Fruit fly (Drosophila melanogaster) whole organism, embryonic: ENCODE results near the gene Tti1.

Source experiments
- BtbVII ChIP-seq: fragments of 200-800 bp; sonication (Bioruptor generic); optimal IDR thresholded peaks from 3 replicates; lab custom pipeline; 2017; ENCODE audit warnings: missing biosample characterization, mild to moderate bottlenecking, missing genetic modification characterization
- CG10147 ChIP-seq: fragments of 200-800 bp; sonication (Bioruptor generic); optimal IDR thresholded peaks from 2 replicates; lab custom pipeline; 2019; ENCODE audit warnings: missing biosample characterization, mild to moderate bottlenecking, missing genetic modification characterization, moderate library complexity
- CG10274 ChIP-seq: fragments of 200-800 bp; sonication (Bioruptor generic); optimal IDR thresholded peaks from 3 replicates; lab custom pipeline; 2017; ENCODE audit warnings: missing biosample characterization, mild to moderate bottlenecking, missing genetic modification characterization
- CG10321 ChIP-seq: fragments of 200-800 bp; sonication (Bioruptor generic); IDR thresholded peaks from 2 replicates; pipeline ENCODE4 v1.3.6; 2022; ENCODE audit warnings: missing biosample characterization, missing genetic modification characterization
- CG11456 ChIP-seq: fragments of 200-800 bp; sonication (Bioruptor generic); IDR thresholded peaks from 3 replicates; pipeline ENCODE4 v1.3.6; 2022; ENCODE audit warnings: missing biosample characterization, missing genetic modification characterization
- CG12104 ChIP-seq: fragments of 200-800 bp; sonication (Bioruptor generic); optimal IDR thresholded peaks from 3 replicates; lab custom pipeline; 2016; ENCODE audit warnings: missing biosample characterization, missing genetic modification characterization
- CG12155 ChIP-seq: fragments of 200-800 bp; sonication (Bioruptor generic); optimal IDR thresholded peaks from 3 replicates; lab custom pipeline; 2016; ENCODE audit warnings: missing biosample characterization, missing genetic modification characterization
- CG1233 ChIP-seq: fragments of 200-800 bp; sonication (Bioruptor generic); optimal IDR thresholded peaks from 4 replicates; lab custom pipeline; 2018; ENCODE audit warnings: missing biosample characterization, mild to moderate bottlenecking, missing genetic modification characterization
- CG12659 ChIP-seq: fragments of 200-800 bp; sonication (Bioruptor generic); optimal IDR thresholded peaks from 3 replicates; lab custom pipeline; 2017; ENCODE audit warnings: mild to moderate bottlenecking, missing biosample characterization, missing genetic modification reagents, missing genetic modification characterization
- CG15479 ChIP-seq: fragments of 200-800 bp; sonication (Bioruptor generic); optimal IDR thresholded peaks from 3 replicates; lab custom pipeline; 2019; ENCODE audit warnings: missing biosample characterization, mild to moderate bottlenecking, missing genetic modification characterization, moderate library complexity
- CG17186 ChIP-seq: fragments of 200-800 bp; sonication (Bioruptor generic); optimal IDR thresholded peaks from 3 replicates; lab custom pipeline; 2017; ENCODE audit warnings: missing biosample characterization, missing genetic modification reagents, missing genetic modification characterization
- CG1832 ChIP-seq: fragments of 200-800 bp; sonication (Bioruptor generic); optimal IDR thresholded peaks from 2 replicates; lab custom pipeline; 2017; ENCODE audit warnings: missing biosample characterization, mild to moderate bottlenecking, missing genetic modification characterization, inconsistent platforms
- CG2712 ChIP-seq: fragments of 200-800 bp; optimal IDR thresholded peaks from 3 replicates; lab custom pipeline; 2019; ENCODE audit warnings: missing biosample characterization, mild to moderate bottlenecking, missing genetic modification characterization, moderate library complexity
- CG32767 ChIP-seq: fragments of 200-800 bp; sonication (Bioruptor generic); IDR thresholded peaks from 2 replicates; pipeline ENCODE4 v1.3.6; 2022; ENCODE audit warnings: missing biosample characterization, missing genetic modification characterization
- CG33213 ChIP-seq: fragments of 200-800 bp; sonication (Bioruptor generic); optimal IDR thresholded peaks from 3 replicates; lab custom pipeline; 2016; ENCODE audit warnings: missing biosample characterization, missing genetic modification characterization
- CG3995 ChIP-seq: fragments of 200-800 bp; sonication (Bioruptor generic); optimal IDR thresholded peaks from 3 replicates; lab custom pipeline; 2016; ENCODE audit warnings: missing biosample characterization, missing genetic modification characterization
- CG6765 ChIP-seq: fragments of 200-800 bp; sonication (Bioruptor generic); optimal IDR thresholded peaks from 3 replicates; lab custom pipeline; 2017; ENCODE audit warnings: missing biosample characterization, mild to moderate bottlenecking, missing genetic modification characterization
- CG6854 ChIP-seq: fragments of 200-800 bp; sonication (Bioruptor generic); optimal IDR thresholded peaks from 3 replicates; lab custom pipeline; 2017; ENCODE audit warnings: missing biosample characterization, mild to moderate bottlenecking, missing genetic modification characterization
- CG7357 ChIP-seq: fragments of 200-800 bp; sonication (Bioruptor generic); IDR thresholded peaks from 3 replicates; pipeline ENCODE4 v1.3.6; 2022; ENCODE audit warnings: missing biosample characterization, missing genetic modification characterization
- CG7372 ChIP-seq: fragments of 200-800 bp; sonication (Bioruptor generic); IDR thresholded peaks from 2 replicates; pipeline ENCODE4 v1.3.6; 2022; ENCODE audit warnings: missing biosample characterization, missing genetic modification characterization
- CG7928 ChIP-seq: fragments of 200-800 bp; sonication (Bioruptor generic); optimal IDR thresholded peaks from 2 replicates; lab custom pipeline; 2017; ENCODE audit warnings: missing biosample characterization, mild to moderate bottlenecking, missing genetic modification characterization
- CG7963 ChIP-seq: fragments of 200-800 bp; sonication (Bioruptor generic); IDR thresholded peaks from 3 replicates; pipeline ENCODE4 v1.3.6; 2022; ENCODE audit warnings: missing biosample characterization, missing genetic modification characterization; ENCODE audit not compliant: partially characterized antibody
- CG9609 ChIP-seq: fragments of 200-800 bp; sonication (Bioruptor generic); optimal IDR thresholded peaks from 3 replicates; lab custom pipeline; 2016; ENCODE audit warnings: missing biosample characterization, missing genetic modification characterization
- Chrac-16 ChIP-seq: fragments of 200-800 bp; sonication (Bioruptor generic); optimal IDR thresholded peaks from 3 replicates; lab custom pipeline; 2016; ENCODE audit warnings: missing biosample characterization, missing genetic modification characterization
- Dfd ChIP-seq, 2 experiments: fragments of >200 bp; optimal IDR thresholded peaks; 2 replicates each; lab custom pipeline; 2017; ENCODE audit warnings: missing biosample characterization in 2 of 2, missing genetic modification characterization in 2 of 2
- Elba2 ChIP-seq: fragments of 200-800 bp; sonication (Bioruptor generic); optimal IDR thresholded peaks from 3 replicates; lab custom pipeline; 2016; ENCODE audit warnings: missing biosample characterization, missing genetic modification characterization
- Fer2 ChIP-seq: fragments of 200-800 bp; sonication (Bioruptor generic); optimal IDR thresholded peaks from 2 replicates; lab custom pipeline; 2018; ENCODE audit warnings: missing biosample characterization, mild to moderate bottlenecking, missing genetic modification characterization, moderate library complexity
- HHEX ChIP-seq: fragments of 200-800 bp; sonication (Bioruptor generic); optimal IDR thresholded peaks from 3 replicates; lab custom pipeline; 2017; ENCODE audit warnings: missing biosample characterization, mild to moderate bottlenecking, missing genetic modification characterization, missing genetic modification reagents
- Hr39 ChIP-seq: fragments of >200 bp; optimal IDR thresholded peaks from 2 replicates; lab custom pipeline; 2017
- Hr51 ChIP-seq, 2 experiments: fragments of 200-800 bp; sonication (Bioruptor generic); optimal IDR thresholded peaks; 2 replicates in 1 of 2; 3 replicates in 1 of 2; lab custom pipeline; 2016 to 2018; ENCODE audit warnings: missing biosample characterization in 2 of 2, missing genetic modification characterization in 2 of 2, mild to moderate bottlenecking in 1 of 2, moderate library complexity in 1 of 2
- Side ChIP-seq: fragments of 200-800 bp; sonication (Bioruptor generic); optimal IDR thresholded peaks from 2 replicates; lab custom pipeline; 2016; ENCODE audit warnings: missing biosample characterization, missing genetic modification characterization
- br ChIP-seq: fragments of >200 bp; optimal IDR thresholded peaks from 2 replicates; lab custom pipeline; 2017
- cad ChIP-seq: fragments of >200 bp; optimal IDR thresholded peaks from 2 replicates; lab custom pipeline; 2017; ENCODE audit warnings: missing biosample characterization, missing genetic modification characterization
- ci ChIP-seq: fragments of 200-800 bp; sonication (Bioruptor generic); IDR thresholded peaks from 3 replicates; pipeline ENCODE4 v1.3.6; 2022; ENCODE audit warnings: missing biosample characterization, missing genetic modification characterization
- crc ChIP-seq: fragments of 200-800 bp; sonication (Bioruptor generic); optimal IDR thresholded peaks from 2 replicates; lab custom pipeline; 2016; ENCODE audit warnings: missing biosample characterization, missing genetic modification characterization
- croc ChIP-seq: fragments of 200-800 bp; sonication (Bioruptor generic); conservative IDR thresholded peaks from 3 replicates; pipeline ENCODE4 v1.3.6; 2022; ENCODE audit warnings: missing biosample characterization, missing genetic modification characterization
- crol ChIP-seq: fragments of 200-800 bp; sonication (Bioruptor generic); IDR thresholded peaks from 2 replicates; pipeline ENCODE4 v1.3.6; 2022; ENCODE audit warnings: missing biosample characterization, missing genetic modification characterization
- cwo ChIP-seq: fragments of 200-800 bp; sonication (Bioruptor generic); optimal IDR thresholded peaks from 3 replicates; lab custom pipeline; 2017; ENCODE audit warnings: missing biosample characterization, missing genetic modification characterization, mild to moderate bottlenecking, moderate library complexity, missing genetic modification reagents
- disco-r ChIP-seq: fragments of 200-800 bp; sonication (Bioruptor generic); optimal IDR thresholded peaks from 2 replicates; lab custom pipeline; 2016; ENCODE audit warnings: missing biosample characterization, missing genetic modification characterization
- ftz-f1 ChIP-seq: fragments of 200-800 bp; sonication (Bioruptor generic); optimal IDR thresholded peaks from 2 replicates; lab custom pipeline; 2016; ENCODE audit warnings: missing biosample characterization, missing genetic modification characterization
- gsb-n ChIP-seq: fragments of 200-800 bp; sonication (Bioruptor generic); optimal IDR thresholded peaks from 3 replicates; lab custom pipeline; 2018; ENCODE audit warnings: missing biosample characterization, mild to moderate bottlenecking, missing genetic modification characterization
- her ChIP-seq: fragments of 200-800 bp; sonication (Bioruptor generic); optimal IDR thresholded peaks from 2 replicates; lab custom pipeline; 2016; ENCODE audit warnings: missing biosample characterization, missing genetic modification characterization
- maf-S ChIP-seq: fragments of 200-800 bp; sonication (Bioruptor generic); optimal IDR thresholded peaks from 2 replicates; lab custom pipeline; 2016; ENCODE audit warnings: missing biosample characterization, missing genetic modification characterization
- oc ChIP-seq: fragments of 200-800 bp; sonication (Bioruptor generic); optimal IDR thresholded peaks from 2 replicates; lab custom pipeline; 2018; ENCODE audit warnings: missing biosample characterization, mild to moderate bottlenecking, missing genetic modification characterization, moderate library complexity
- pum ChIP-seq: fragments of 200-800 bp; sonication (Bioruptor generic); optimal IDR thresholded peaks from 2 replicates; lab custom pipeline; 2016; ENCODE audit warnings: missing biosample characterization, missing genetic modification characterization
- schlank ChIP-seq: fragments of 200-800 bp; sonication (Bioruptor generic); optimal IDR thresholded peaks from 2 replicates; lab custom pipeline; 2018; ENCODE audit warnings: missing biosample characterization, mild to moderate bottlenecking, missing genetic modification characterization
- sim ChIP-seq: fragments of 200-800 bp; sonication (Bioruptor generic); IDR thresholded peaks from 2 replicates; pipeline ENCODE4 v1.3.6; 2022; ENCODE audit warnings: missing biosample characterization, missing genetic modification characterization
- slou ChIP-seq: fragments of 200-800 bp; sonication (Bioruptor generic); optimal IDR thresholded peaks from 3 replicates; lab custom pipeline; 2016; ENCODE audit warnings: missing biosample characterization, missing genetic modification characterization
- sr ChIP-seq: fragments of 200-800 bp; sonication (Bioruptor generic); IDR thresholded peaks from 3 replicates; pipeline ENCODE4 v1.3.6; 2022; ENCODE audit warnings: missing biosample characterization, missing genetic modification characterization
- tll ChIP-seq, 2 experiments: fragments of 200-800 bp in 1 of 2; fragments of >200 bp in 1 of 2; sonication (Bioruptor generic) in 1 of 2; optimal IDR thresholded peaks; 2 replicates each; lab custom pipeline; 2017 to 2019; ENCODE audit warnings: missing biosample characterization in 2 of 2, missing genetic modification characterization in 2 of 2, mild to moderate bottlenecking in 1 of 2, moderate library complexity in 1 of 2
- tup ChIP-seq: fragments of 200-800 bp; sonication (Bioruptor generic); optimal IDR thresholded peaks from 2 replicates; lab custom pipeline; 2016; ENCODE audit warnings: missing biosample characterization, mild to moderate bottlenecking, missing genetic modification characterization, moderate library complexity

The Tti1 gene

DNA sequence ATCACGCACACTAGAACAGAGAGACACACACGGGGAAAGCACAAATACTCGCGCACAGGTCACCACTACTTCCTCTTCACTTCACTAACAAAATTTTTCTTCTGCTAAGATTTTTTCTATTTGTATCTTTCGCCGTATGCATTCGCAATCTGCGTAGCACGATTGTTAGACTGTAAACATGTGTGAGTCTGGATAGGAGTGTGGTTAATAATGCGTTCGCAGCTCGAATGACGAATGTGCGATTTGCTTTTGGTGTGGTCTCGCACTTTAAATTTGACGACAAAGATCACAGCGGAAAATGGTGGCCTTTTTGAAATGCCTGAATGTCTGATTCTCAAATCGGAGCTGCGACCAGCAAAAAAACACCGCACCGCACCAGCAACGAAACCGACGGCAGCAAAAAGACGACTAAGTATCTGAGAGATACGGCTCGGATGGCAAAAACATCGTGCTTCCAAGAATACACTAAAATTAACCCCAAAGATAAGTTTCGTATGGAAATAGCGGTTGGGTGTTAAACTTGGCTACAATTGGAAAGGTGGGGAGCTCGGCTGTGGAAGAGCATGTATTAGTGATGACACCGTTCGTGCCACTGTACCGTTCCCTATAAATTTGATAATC lies 49.4 kb downstream of the Tti1 start, which contains the start of gene Unc-115a (continued):
- peak; percentile 9 for TF ChIP-seq CG9609 (GFP tag; lab: Kevin White, UChicago)
- TF ChIP-seq CG12155 (GFP tag; lab: Kevin White, UChicago), result peak; percentile 35
- TF ChIP-seq CG3995 (GFP tag; lab: Kevin White, UChicago), result peak; percentile 49
- peak; percentile 44 for TF ChIP-seq Side
- TF ChIP-seq CG7928 (GFP tag; lab: Kevin White, UChicago), result no peak
- no peak for TF ChIP-seq CG11456 (GFP tag; lab: Robert Waterston, UW)
- no peak for TF ChIP-seq Hr39
- TF ChIP-seq schlank (tag; lab: Kevin White, UChicago), result peak; percentile 13
- no peak for TF ChIP-seq HHEX (GFP tag; lab: Kevin White, UChicago)
- no peak for TF ChIP-seq crc (GFP tag; lab: Kevin White, UChicago)
- peak; percentile 29 for TF ChIP-seq CG12104
- TF ChIP-seq Hr51 (GFP tag; optimal IDR thresholded peaks at IDR 0.05; lab: Kevin White, UChicago), result peak in 1 of 2 experiments; percentile 6
- TF ChIP-seq maf-S (GFP tag; lab: Kevin White, UChicago), result peak; percentile 31
- no peak for TF ChIP-seq cwo (GFP tag; lab: Kevin White, UChicago)
- TF ChIP-seq CG1832 (GFP tag; lab: Kevin White, UChicago), result no peak
- TF ChIP-seq CG2712, result peak; percentile 73
- peak; percentile 41 for TF ChIP-seq BtbVII (GFP tag; lab: Kevin White, UChicago)
- TF ChIP-seq CG7372 (GFP tag; lab: Robert Waterston, UW), result no peak
- peak; percentile 86 for TF ChIP-seq CG12659 (GFP tag; lab: Kevin White, UChicago)
- TF ChIP-seq CG10147 (GFP tag; lab: Kevin White, UChicago), result peak; percentile 60
- TF ChIP-seq CG1233 (GFP tag; lab: Kevin White, UChicago), result peak; percentile 5
- TF ChIP-seq her (GFP tag; lab: Kevin White, UChicago), result peak; percentile 60
- no peak for TF ChIP-seq Chrac-16 (GFP tag; lab: Kevin White, UChicago)
- TF ChIP-seq Elba2 (GFP tag; lab: Kevin White, UChicago), result peak; percentile 20
- TF ChIP-seq CG15479 (GFP tag; lab: Kevin White, UChicago), result peak; percentile 77
- peak; percentile 3 for TF ChIP-seq slou (GFP tag; lab: Kevin White, UChicago)
- TF ChIP-seq ftz-f1 (GFP tag; lab: Kevin White, UChicago), result peak; percentile 58
- TF ChIP-seq CG10274, result no peak
- TF ChIP-seq CG33213 (GFP tag; lab: Kevin White, UChicago), result peak; percentile 76
- no peak for TF ChIP-seq ci (GFP tag; lab: Robert Waterston, UW)
- no peak for TF ChIP-seq sim
- TF ChIP-seq CG6765 (GFP tag; lab: Kevin White, UChicago), result peak; percentile 19
- no peak for TF ChIP-seq CG10321 (GFP tag; lab: Robert Waterston, UW)
- no peak for TF ChIP-seq CG7963 (GFP tag; lab: Robert Waterston, UW)
- TF ChIP-seq cad (GFP tag; lab: Kevin White, UChicago), result no peak
- TF ChIP-seq Dfd (GFP tag; optimal IDR thresholded peaks at IDR 0.05; lab: Kevin White, UChicago), result no peak
- peak; percentile 6 for TF ChIP-seq pum (GFP tag; lab: Kevin White, UChicago)
- no peak for TF ChIP-seq sr (GFP tag; lab: Robert Waterston, UW)
- TF ChIP-seq CG17186, result peak; percentile 2
- no peak for TF ChIP-seq gsb-n (tag; lab: Kevin White, UChicago)
- TF ChIP-seq Fer2 (tag; lab: Kevin White, UChicago), result no peak
- TF ChIP-seq CG7357 (GFP tag; lab: Robert Waterston, UW), result no peak
- peak; percentile 28 for TF ChIP-seq CG6854 (GFP tag; lab: Kevin White, UChicago)
- TF ChIP-seq tll (GFP tag; optimal IDR thresholded peaks at IDR 0.05; lab: Kevin White, UChicago), result no peak
- no peak for TF ChIP-seq CG32767
- TF ChIP-seq disco-r, result no peak
- TF ChIP-seq croc (GFP tag; lab: Robert Waterston, UW), result no peak
- no peak for TF ChIP-seq oc (tag; lab: Kevin White, UChicago)
- TF ChIP-seq br, result no peak
- TF ChIP-seq crol (GFP tag; lab: Robert Waterston, UW), result no peak
- TF ChIP-seq tup (GFP tag; lab: Kevin White, UChicago), result no peak
